Worm (Caenorhabditis elegans) whole organism, L3 larva: ENCODE data around the gene F40G9.5.

Experiments
- aly-2 ChIP-seq: fragments of 150-350 bp; optimal IDR thresholded peaks from 2 replicates; lab custom pipeline; 2014; ENCODE audit warnings: missing biosample characterization, missing genetic modification characterization
- ama-1 ChIP-seq: fragments of 150-350 bp; optimal IDR thresholded peaks from 2 replicates; lab custom pipeline; 2018
- ceh-16 ChIP-seq: sonication (generic microtip); optimal IDR thresholded peaks from 2 replicates; lab custom pipeline; 2017; ENCODE audit warnings: missing biosample characterization, missing genetic modification characterization
- elt-1 ChIP-seq: fragments of 150-350 bp; optimal IDR thresholded peaks from 2 replicates; lab custom pipeline; 2014; ENCODE audit warnings: missing biosample characterization, missing genetic modification characterization
- hmg-11 ChIP-seq: sonication (generic microtip); optimal IDR thresholded peaks from 2 replicates; lab custom pipeline; 2016; ENCODE audit warnings: missing genetic modification characterization, missing compliant biosample characterization
- nfya-1 ChIP-seq: sonication (generic microtip); optimal IDR thresholded peaks from 2 replicates; lab custom pipeline; 2017; ENCODE audit warnings: missing genetic modification characterization, mild to moderate bottlenecking, missing compliant biosample characterization, antibody characterized with exemption, moderate library complexity; ENCODE audit not compliant: insufficient read depth
- nhr-11 ChIP-seq: fragments of 150-350 bp; optimal IDR thresholded peaks from 2 replicates; lab custom pipeline; 2014; ENCODE audit warnings: missing biosample characterization, missing genetic modification characterization
- nhr-12 ChIP-seq: fragments of 150-350 bp; optimal IDR thresholded peaks from 2 replicates; lab custom pipeline; 2014; ENCODE audit warnings: missing biosample characterization, missing genetic modification characterization
- nhr-237 ChIP-seq: fragments of 150-350 bp; optimal IDR thresholded peaks from 2 replicates; lab custom pipeline; 2014; ENCODE audit warnings: missing biosample characterization, missing genetic modification characterization
- nhr-28 ChIP-seq: fragments of 150-350 bp; optimal IDR thresholded peaks from 2 replicates; lab custom pipeline; 2014; ENCODE audit warnings: missing biosample characterization, missing genetic modification characterization
- snpc-4 ChIP-seq: fragments of 150-350 bp; optimal IDR thresholded peaks from 2 replicates; lab custom pipeline; 2014; ENCODE audit warnings: missing biosample characterization, missing genetic modification characterization
- unc-39 ChIP-seq: sonication (generic microtip); optimal IDR thresholded peaks from 4 replicates; lab custom pipeline; 2017; ENCODE audit warnings: missing biosample characterization, missing genetic modification characterization
- unc-62 ChIP-seq: fragments of 150-350 bp; sonication (generic microtip); optimal IDR thresholded peaks from 4 replicates; lab custom pipeline; 2014; ENCODE audit warnings: missing biosample characterization, missing genetic modification reagents, missing genetic modification characterization

ce11 chrIII:143121-143520 is 37.9 kb upstream of the F40G9.5 start, which contains the start of gene fbxb-82:
- no peak for TF ChIP-seq hmg-11 (tag; lab: Kevin White, UChicago)
- no peak for TF ChIP-seq ceh-16 (tag; lab: Kevin White, UChicago)
- no peak for TF ChIP-seq nhr-237 (tag; lab: Kevin White, UChicago)
- TF ChIP-seq nhr-11 (tag; lab: Kevin White, UChicago): no peak
- TF ChIP-seq nfya-1 (tag; lab: Kevin White, UChicago): no peak
- TF ChIP-seq snpc-4 (tag; lab: Kevin White, UChicago): no peak
- TF ChIP-seq aly-2 (tag; lab: Kevin White, UChicago): no peak
- no peak for TF ChIP-seq nhr-12 (tag; lab: Kevin White, UChicago)
- no peak for TF ChIP-seq unc-39 (tag; lab: Kevin White, UChicago)
- no peak for TF ChIP-seq elt-1 (tag; lab: Kevin White, UChicago)
- no peak for TF ChIP-seq ama-1
- no peak for TF ChIP-seq unc-62 (GFP tag; lab: Kevin White, UChicago)
- no peak for TF ChIP-seq nhr-28
